Fruit fly (Drosophila melanogaster) whole organism, adult: ENCODE measurements around the gene MYPT-75D.

Experiments
- Crg-1 ChIP-seq: fragments of 200-800 bp; sonication (Bioruptor generic); optimal IDR thresholded peaks from 2 replicates; lab custom pipeline; 2016; ENCODE audit warnings: missing biosample characterization, missing genetic modification characterization
- ovo ChIP-seq: fragments of 200-800 bp; sonication (Bioruptor generic); optimal IDR thresholded peaks from 2 replicates; lab custom pipeline; 2016; ENCODE audit warnings: missing biosample characterization, missing genetic modification characterization
- pad ChIP-seq: fragments of 200-800 bp; sonication (Bioruptor generic); optimal IDR thresholded peaks from 3 replicates; lab custom pipeline; 2017; ENCODE audit warnings: missing biosample characterization, missing genetic modification characterization, mild to moderate bottlenecking, moderate library complexity, missing genetic modification reagents

dm6 chr3L:18638487-18638886, 12.7 kb downstream of the MYPT-75D start:
- TF ChIP-seq ovo (no peak), Crg-1 (no peak), pad (no peak)
